Fruit fly (Drosophila melanogaster) whole organism, pupa: ENCODE data around the gene Osi15.

Experiments used
- CG10348 ChIP-seq: fragments of 200-800 bp; sonication (Bioruptor generic); IDR thresholded peaks from 2 replicates; pipeline ENCODE4 v1.3.6; 2022; ENCODE audit warnings: missing biosample characterization, missing genetic modification characterization
- CG12605 ChIP-seq: fragments of 200-800 bp; sonication (Bioruptor generic); IDR thresholded peaks from 2 replicates; pipeline ENCODE4 v1.3.6; 2022; ENCODE audit warnings: missing biosample characterization, missing genetic modification characterization
- CG13204 ChIP-seq: fragments of 200-800 bp; sonication (Bioruptor generic); optimal IDR thresholded peaks from 2 replicates; lab custom pipeline; 2018; ENCODE audit warnings: missing biosample characterization, mild to moderate bottlenecking, missing genetic modification characterization, moderate library complexity
- CG14655 ChIP-seq: fragments of 200-800 bp; sonication (Bioruptor generic); optimal IDR thresholded peaks from 3 replicates; lab custom pipeline; 2017; ENCODE audit warnings: mild to moderate bottlenecking, missing biosample characterization, missing genetic modification reagents, missing genetic modification characterization
- CG15710 ChIP-seq: fragments of 200-800 bp; sonication (Bioruptor generic); optimal IDR thresholded peaks from 2 replicates; lab custom pipeline; 2018; ENCODE audit warnings: missing biosample characterization, mild to moderate bottlenecking, missing genetic modification characterization, moderate library complexity
- CG17806 ChIP-seq: fragments of 200-800 bp; sonication (Bioruptor generic); optimal IDR thresholded peaks from 2 replicates; lab custom pipeline; 2018; ENCODE audit warnings: missing biosample characterization, mild to moderate bottlenecking, missing genetic modification characterization, moderate library complexity
- CG32121 ChIP-seq: fragments of 200-800 bp; sonication (Bioruptor generic); IDR thresholded peaks from 2 replicates; pipeline ENCODE4 v1.3.6; 2022; ENCODE audit warnings: missing biosample characterization, missing genetic modification characterization
- CG34367 ChIP-seq: fragments of 200-800 bp; sonication (Bioruptor generic); optimal IDR thresholded peaks from 2 replicates; lab custom pipeline; 2018; ENCODE audit warnings: missing biosample characterization, mild to moderate bottlenecking, missing genetic modification characterization
- CG4496 ChIP-seq: fragments of 200-800 bp; sonication (Bioruptor generic); IDR thresholded peaks from 3 replicates; pipeline ENCODE4 v1.3.6; 2022; ENCODE audit warnings: missing biosample characterization, missing genetic modification characterization
- CG8159 ChIP-seq: fragments of 200-800 bp; sonication (Bioruptor generic); optimal IDR thresholded peaks from 3 replicates; lab custom pipeline; 2018; ENCODE audit warnings: missing biosample characterization, mild to moderate bottlenecking, missing genetic modification characterization, moderate library complexity
- CG8301 ChIP-seq: fragments of 200-800 bp; sonication (Bioruptor generic); optimal IDR thresholded peaks from 2 replicates; lab custom pipeline; 2018; ENCODE audit warnings: missing biosample characterization, mild to moderate bottlenecking, missing genetic modification characterization
- CG9948 ChIP-seq: fragments of 200-800 bp; sonication (Bioruptor generic); optimal IDR thresholded peaks from 2 replicates; lab custom pipeline; 2018; ENCODE audit warnings: missing biosample characterization, mild to moderate bottlenecking, missing genetic modification characterization, moderate library complexity
- D1 ChIP-seq: fragments of 200-800 bp; sonication (Bioruptor generic); optimal IDR thresholded peaks from 2 replicates; lab custom pipeline; 2018; ENCODE audit warnings: missing biosample characterization, mild to moderate bottlenecking, missing genetic modification characterization, moderate library complexity
- EcR ChIP-seq: fragments of 200-800 bp; sonication (Bioruptor generic); optimal IDR thresholded peaks from 3 replicates; lab custom pipeline; 2019; ENCODE audit warnings: missing biosample characterization, missing genetic modification characterization, mild to moderate bottlenecking, moderate library complexity, missing genetic modification reagents
- Ets98B ChIP-seq: fragments of 200-800 bp; sonication (Bioruptor generic); IDR thresholded peaks from 2 replicates; pipeline ENCODE4 v1.3.6; 2022; ENCODE audit warnings: missing biosample characterization, missing genetic modification characterization
- Pif1A ChIP-seq: fragments of 200-800 bp; sonication (Bioruptor generic); optimal IDR thresholded peaks from 3 replicates; lab custom pipeline; 2016; ENCODE audit warnings: missing biosample characterization, missing genetic modification characterization
- Pif1B ChIP-seq: fragments of 200-800 bp; sonication (Bioruptor generic); optimal IDR thresholded peaks from 3 replicates; lab custom pipeline; 2016; ENCODE audit warnings: missing biosample characterization, missing genetic modification characterization
- Snoo ChIP-seq: fragments of 200-800 bp; sonication (Bioruptor generic); optimal IDR thresholded peaks from 3 replicates; lab custom pipeline; 2017; ENCODE audit warnings: missing biosample characterization, mild to moderate bottlenecking, missing genetic modification characterization, inconsistent platforms
- fd96Ca ChIP-seq: fragments of 200-800 bp; sonication (Bioruptor generic); IDR thresholded peaks from 3 replicates; pipeline ENCODE4 v1.3.6; 2022; ENCODE audit warnings: missing biosample characterization, missing genetic modification characterization
- gl ChIP-seq: fragments of 200-800 bp; sonication (Bioruptor generic); optimal IDR thresholded peaks from 2 replicates; lab custom pipeline; 2018; ENCODE audit warnings: missing biosample characterization, mild to moderate bottlenecking, missing genetic modification characterization
- rn ChIP-seq: fragments of 200-800 bp; sonication (Bioruptor generic); IDR thresholded peaks from 2 replicates; pipeline ENCODE4 v1.3.6; 2022; ENCODE audit warnings: missing biosample characterization, missing genetic modification characterization

The Osi15 gene

DNA sequence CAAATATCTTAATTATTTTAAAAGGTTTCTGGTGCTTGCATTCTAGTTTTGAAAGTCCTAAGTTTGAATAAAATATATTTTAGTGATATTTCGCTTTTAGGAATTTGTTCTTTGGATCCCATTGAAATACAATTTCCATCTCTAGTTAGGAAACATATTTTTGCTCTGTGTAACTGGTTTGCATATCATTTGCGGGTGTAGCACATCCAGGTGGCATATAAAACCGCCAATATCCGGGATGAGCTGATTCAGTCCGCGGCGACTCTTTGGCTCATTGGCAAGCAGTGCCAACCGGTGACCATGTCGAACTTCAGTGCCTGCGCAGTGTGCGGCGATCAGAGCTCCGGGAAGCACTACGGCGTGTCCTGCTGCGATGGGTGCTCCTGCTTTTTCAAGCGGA lies 47.3 kb downstream of the Osi15 start, which contains the start of gene Hr83:
TSS of gene Hr83 (plus strand) at position 301 of the 400 bp plus-strand sequence.
- no peak for TF ChIP-seq CG14655
- TF ChIP-seq, all 21 proteins: peak for 0

DNA sequence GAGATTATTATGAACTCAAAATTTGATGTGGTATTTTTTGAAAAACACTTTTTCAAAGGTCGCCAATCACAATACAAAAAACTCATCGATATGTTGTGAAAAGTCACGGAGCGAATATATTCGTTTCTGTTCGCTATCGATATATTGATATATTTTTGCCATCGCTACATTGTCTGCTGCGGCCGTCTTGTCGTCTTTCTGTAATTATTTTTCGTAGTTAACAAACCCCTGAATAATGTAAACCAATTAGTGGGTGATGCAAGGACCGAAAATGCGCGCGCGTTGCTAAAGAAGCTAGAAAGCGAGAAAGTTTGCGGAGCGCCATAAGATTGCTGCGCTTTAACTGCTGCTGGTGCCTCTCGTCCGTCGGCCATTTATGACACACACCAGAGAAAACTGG lies 49.2 kb downstream of the Osi15 start, which contains the start of gene Pak:
TSS of gene Pak (plus strand) at position 142 of the 400 bp plus-strand sequence.
- TF ChIP-seq CG8159 (tag; lab: Kevin White, UChicago) (no peak), gl (no peak)

DNA sequence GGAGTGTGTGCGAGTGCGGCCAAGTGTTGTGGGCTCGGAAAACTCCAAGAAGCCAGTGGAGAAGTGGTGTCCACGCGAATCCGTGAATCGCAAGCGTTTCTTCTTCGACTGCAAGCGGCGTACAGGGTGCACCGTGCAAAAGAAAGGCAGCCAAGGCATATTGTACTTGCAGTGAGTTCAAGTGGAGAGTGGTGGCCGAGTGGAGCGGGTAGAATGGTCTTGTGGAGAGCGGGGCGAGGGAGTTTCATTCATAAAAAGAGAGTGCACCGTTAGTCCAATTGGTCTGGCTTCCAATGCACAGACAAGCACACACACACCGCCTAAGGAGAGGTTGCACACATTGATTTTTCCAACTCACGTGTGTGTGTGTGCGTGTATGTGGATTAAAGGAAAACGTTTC lies 49.6 kb downstream of the Osi15 start:
- TF ChIP-seq CG8159 (tag; lab: Kevin White, UChicago) (no peak), EcR (GFP tag; lab: Kevin White, UChicago) (peak; percentile 23), CG4496 (peak; percentile 16; the same call in 1 of the 3 replicates), D1 (tag; lab: Kevin White, UChicago) (no peak)

DNA sequence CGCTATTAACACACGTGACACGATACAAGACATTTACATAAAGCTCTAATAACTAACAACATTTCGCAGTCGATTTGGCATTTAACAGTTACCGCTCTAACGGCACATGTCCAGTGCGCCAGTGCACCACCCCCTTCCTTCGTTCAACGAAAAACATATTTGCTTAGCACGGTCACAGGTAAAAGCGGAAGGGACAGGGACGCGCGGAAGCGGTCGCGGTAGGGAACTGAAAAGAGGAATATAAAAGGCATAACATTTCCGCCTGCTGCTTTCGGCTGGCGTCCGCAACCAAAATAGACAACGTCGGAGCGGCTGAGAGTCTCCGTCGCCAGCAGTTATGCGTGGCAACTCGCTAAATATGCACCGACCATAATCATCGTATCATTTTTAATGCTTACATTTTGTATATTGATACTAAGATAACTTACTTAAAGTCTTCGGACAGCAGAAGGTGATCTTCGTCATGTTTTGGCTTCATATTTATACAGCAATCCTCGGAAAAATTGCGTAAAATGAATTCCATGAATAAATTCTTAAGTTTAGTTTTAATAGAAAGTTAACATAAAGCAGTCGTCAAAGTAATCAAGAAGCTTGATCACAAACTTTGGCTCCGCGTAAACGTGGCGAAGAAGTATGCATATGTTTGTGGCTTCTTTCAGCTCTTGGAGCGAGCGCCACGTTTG lies 50.2 kb downstream of the Osi15 start:
- peak; percentile 80 for TF ChIP-seq CG14655
- no peak for TF ChIP-seq EcR (GFP tag; lab: Kevin White, UChicago)
- TF ChIP-seq CG17806 (tag; lab: Kevin White, UChicago): peak; percentile 31
- peak; percentile 26 for TF ChIP-seq CG15710 (tag; lab: Kevin White, UChicago)
- peak; percentile 59 for TF ChIP-seq Pif1A (GFP tag; lab: Kevin White, UChicago)
- no peak for TF ChIP-seq CG13204 (GFP tag; lab: Kevin White, UChicago)
- peak; percentile 6 for TF ChIP-seq CG34367 (tag; lab: Kevin White, UChicago)
- no peak for TF ChIP-seq D1 (tag; lab: Kevin White, UChicago)
- TF ChIP-seq Ets98B (GFP tag; lab: Robert Waterston, UW): 0 out of 2 replicates have a peak, but pooled peaks have one; percentile 22
- TF ChIP-seq CG32121 (GFP tag; lab: Robert Waterston, UW): peak; percentile 54; the same call in 1 of the 2 replicates
- TF ChIP-seq Snoo (tag; lab: Kevin White, UChicago): no peak
- 0 out of 3 replicates have a peak, but pooled peaks have one; percentile 5 for TF ChIP-seq CG4496
- TF ChIP-seq CG10348 (GFP tag; lab: Robert Waterston, UW): no peak
- no peak for TF ChIP-seq rn
- peak; percentile 27 for TF ChIP-seq Pif1B (GFP tag; lab: Kevin White, UChicago)
- no peak for TF ChIP-seq gl
- TF ChIP-seq CG9948 (tag; lab: Kevin White, UChicago): peak; percentile 30
- TF ChIP-seq CG8159 (tag; lab: Kevin White, UChicago): peak; percentile 30
- TF ChIP-seq CG12605 (GFP tag; lab: Robert Waterston, UW): no peak
- peak; percentile 75 for TF ChIP-seq CG8301 (tag; lab: Kevin White, UChicago)
- peak; percentile 46; the same call in 1 of the 3 replicates for TF ChIP-seq fd96Ca (GFP tag; lab: Robert Waterston, UW)

DNA sequence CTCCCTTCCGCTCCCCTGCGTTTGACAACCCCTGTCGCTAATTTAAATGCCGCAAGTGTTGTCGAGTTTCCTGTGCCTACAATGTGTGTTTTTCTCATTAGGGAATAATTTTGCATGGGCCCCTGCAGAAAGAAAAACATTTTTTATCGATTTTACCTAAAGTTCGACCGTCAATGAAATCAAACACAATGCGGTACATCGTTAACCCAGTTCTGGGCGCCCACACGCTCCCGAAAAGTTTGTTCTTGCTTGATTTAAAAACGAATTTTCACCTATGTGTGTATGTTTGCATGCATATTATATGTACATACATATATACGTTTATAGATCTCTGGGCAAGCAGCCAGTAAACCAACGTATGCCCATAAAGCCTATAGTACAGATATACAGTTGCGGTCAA lies 50.8 kb downstream of the Osi15 start:
- TF ChIP-seq Snoo (tag; lab: Kevin White, UChicago) (no peak), CG14655 (no peak)

DNA sequence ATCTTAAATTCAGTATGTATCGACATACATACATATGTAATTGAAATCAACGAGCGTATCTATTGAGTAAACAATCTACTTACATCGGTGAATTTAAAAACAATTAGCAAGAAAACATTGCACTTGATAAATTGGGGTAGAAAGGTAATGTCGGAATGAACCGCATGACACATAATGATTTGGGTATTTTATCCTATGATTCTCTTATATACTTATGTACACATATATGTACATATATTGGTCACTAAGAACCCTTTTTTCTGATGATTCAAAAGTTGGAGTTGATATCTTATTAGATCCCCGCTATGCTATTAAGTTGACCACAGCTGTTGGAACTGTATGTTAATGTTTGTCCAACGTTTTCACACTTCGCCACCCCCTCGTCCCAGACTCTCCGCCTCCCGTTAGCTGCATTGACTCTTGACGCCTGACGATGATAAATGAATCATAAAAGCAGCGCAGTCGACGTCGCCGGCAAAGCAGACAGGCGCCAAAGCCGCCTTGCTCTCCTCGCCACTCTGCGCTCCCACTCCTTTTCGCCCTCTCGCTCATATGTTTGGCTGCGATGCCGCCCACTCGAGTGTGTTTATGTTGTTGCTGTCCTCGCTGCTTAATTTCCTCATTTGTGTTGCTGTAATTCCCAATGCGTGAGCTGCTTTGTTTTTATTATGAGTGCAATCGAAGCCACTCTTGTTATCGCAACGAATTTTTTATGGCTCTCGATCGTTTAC lies 51.5 kb downstream of the Osi15 start:
- TF ChIP-seq CG12605 (GFP tag; lab: Robert Waterston, UW) (no peak), CG17806 (tag; lab: Kevin White, UChicago) (peak; percentile 31), CG15710 (tag; lab: Kevin White, UChicago) (peak; percentile 43), Pif1B (GFP tag; lab: Kevin White, UChicago) (no peak), CG8301 (tag; lab: Kevin White, UChicago) (peak; percentile 69), CG9948 (tag; lab: Kevin White, UChicago) (peak; percentile 54), CG4496 (peak; percentile 60; the same call in 2 of the 3 replicates), Ets98B (GFP tag; lab: Robert Waterston, UW) (no peak; the same call in 1 of the 2 replicates), EcR (GFP tag; lab: Kevin White, UChicago) (peak; percentile 24), CG34367 (tag; lab: Kevin White, UChicago) (peak; percentile 36), CG8159 (tag; lab: Kevin White, UChicago) (peak; percentile 50), rn (no peak), CG32121 (GFP tag; lab: Robert Waterston, UW) (peak; percentile 37; the same call in 1 of the 2 replicates), CG14655 (peak; percentile 77), gl (no peak), CG13204 (GFP tag; lab: Kevin White, UChicago) (peak; percentile 28), CG10348 (GFP tag; lab: Robert Waterston, UW) (0 out of 2 replicates have a peak, but pooled peaks have one; percentile 19), Pif1A (GFP tag; lab: Kevin White, UChicago) (no peak)
